Worm (Caenorhabditis elegans) whole organism, early embryonic: ENCODE measurements around the gene cul-6.

Experiments
- B0310.2 ChIP-seq: sonication (generic microtip); optimal IDR thresholded peaks from 2 replicates; lab custom pipeline; 2016; ENCODE audit warnings: mild to moderate bottlenecking, missing genetic modification characterization, missing compliant biosample characterization
- F13C5.2 ChIP-seq: sonication (generic microtip); optimal IDR thresholded peaks from 2 replicates; lab custom pipeline; 2017; ENCODE audit warnings: mild to moderate bottlenecking, missing genetic modification characterization, inconsistent platforms, missing compliant biosample characterization
- aly-1 ChIP-seq: sonication (generic microtip); optimal IDR thresholded peaks from 2 replicates; lab custom pipeline; 2016; ENCODE audit warnings: missing genetic modification characterization, missing compliant biosample characterization
- ama-1 ChIP-seq: fragments of 150-350 bp; optimal IDR thresholded peaks from 2 replicates; lab custom pipeline; 2014
- ceh-13 ChIP-seq: fragments of 200-800 bp; sonication (Bioruptor generic); optimal IDR thresholded peaks from 2 replicates; lab custom pipeline; 2018; ENCODE audit warnings: mild to moderate bottlenecking, missing genetic modification characterization, missing compliant biosample characterization
- ceh-36 ChIP-seq: sonication (generic microtip); optimal IDR thresholded peaks from 2 replicates; lab custom pipeline; 2016; ENCODE audit warnings: missing genetic modification characterization, inconsistent platforms, missing compliant biosample characterization
- ets-7 ChIP-seq: sonication (generic microtip); optimal IDR thresholded peaks from 2 replicates; lab custom pipeline; 2016; ENCODE audit warnings: missing genotype, missing genetic modification characterization, missing compliant biosample characterization
- flt-1 ChIP-seq: fragments of 200-800 bp; sonication (Bioruptor generic); IDR thresholded peaks from 2 replicates; pipeline ENCODE4 v1.3.6; 2022; ENCODE audit warnings: missing genetic modification characterization, missing compliant biosample characterization
- hmbx-1 ChIP-seq: sonication (generic microtip); optimal IDR thresholded peaks from 2 replicates; lab custom pipeline; 2016; ENCODE audit warnings: mild to moderate bottlenecking, missing genetic modification characterization, missing compliant biosample characterization
- hmg-4 ChIP-seq: fragments of 200-800 bp; sonication (Bioruptor generic); optimal IDR thresholded peaks from 2 replicates; lab custom pipeline; 2018; ENCODE audit warnings: mild to moderate bottlenecking, missing genetic modification characterization, missing compliant biosample characterization
- hnd-1 ChIP-seq: sonication (generic microtip); optimal IDR thresholded peaks from 2 replicates; lab custom pipeline; 2016; ENCODE audit warnings: missing genetic modification characterization, missing compliant biosample characterization
- pes-1 ChIP-seq: fragments of 200-800 bp; sonication (Bioruptor generic); IDR thresholded peaks from 2 replicates; pipeline ENCODE4 v1.3.6; 2022; ENCODE audit warnings: missing genetic modification reagents, missing genetic modification characterization, missing compliant biosample characterization
- scrt-1 ChIP-seq: fragments of 200-800 bp; sonication (Bioruptor generic); IDR thresholded peaks from 2 replicates; pipeline ENCODE4 v1.3.6; 2022; ENCODE audit warnings: missing genetic modification characterization, missing compliant biosample characterization
- sea-1 ChIP-seq: fragments of 200-800 bp; sonication (Bioruptor generic); conservative IDR thresholded peaks from 2 replicates; pipeline ENCODE4 v1.3.6; 2022; ENCODE audit warnings: missing genetic modification characterization, missing compliant biosample characterization
- tbx-11 ChIP-seq: fragments of 200-800 bp; sonication (Bioruptor generic); IDR thresholded peaks from 2 replicates; pipeline ENCODE4 v1.3.6; 2022; ENCODE audit warnings: missing genetic modification characterization, missing compliant biosample characterization
- tbx-37 ChIP-seq: fragments of 200-800 bp; sonication (Bioruptor generic); conservative IDR thresholded peaks from 2 replicates; pipeline ENCODE4 v1.3.6; 2022; ENCODE audit warnings: missing genetic modification reagents, missing genetic modification characterization, missing compliant biosample characterization
- tra-4 ChIP-seq: sonication (generic microtip); optimal IDR thresholded peaks from 2 replicates; lab custom pipeline; 2017; ENCODE audit warnings: missing genetic modification characterization, missing compliant biosample characterization

cul-6 gene

DNA sequence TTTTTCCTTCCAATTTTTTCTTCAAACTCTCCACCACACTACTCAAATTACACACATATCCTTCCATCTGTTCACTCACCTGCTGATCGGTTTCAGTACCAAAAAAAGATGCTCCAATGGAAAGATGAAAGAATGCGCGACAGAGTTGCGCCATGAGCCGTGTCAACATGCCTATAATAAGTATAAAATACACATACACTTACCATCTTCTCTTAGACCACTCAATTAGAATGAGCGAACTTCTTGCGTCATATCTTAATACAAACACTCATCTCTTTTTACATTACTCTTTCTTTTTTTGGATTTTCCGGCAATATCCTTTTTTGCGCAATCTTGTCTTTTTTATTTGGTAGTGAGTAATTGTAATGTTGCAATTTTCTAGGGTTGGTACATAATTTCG, 52.6 kb downstream of the cul-6 start:
- no peak for TF ChIP-seq ceh-13
- no peak for TF ChIP-seq aly-1
- no peak for TF ChIP-seq ceh-36 (tag; lab: Kevin White, UChicago)
- TF ChIP-seq tbx-37 (GFP tag; lab: Robert Waterston, UW) = no peak
- TF ChIP-seq sea-1 = no peak
- no peak for TF ChIP-seq ets-7 (tag; lab: Kevin White, UChicago)
- TF ChIP-seq B0310.2 = no peak
- TF ChIP-seq tbx-11 = no peak
- TF ChIP-seq ama-1 (lab: Kevin White, UChicago) = no peak
- no peak for TF ChIP-seq tra-4
- TF ChIP-seq pes-1 = no peak
- no peak for TF ChIP-seq F13C5.2 (tag; lab: Kevin White, UChicago)
- no peak for TF ChIP-seq hmbx-1 (tag; lab: Kevin White, UChicago)
- no peak for TF ChIP-seq hnd-1
- no peak for TF ChIP-seq flt-1 (GFP tag; lab: Robert Waterston, UW)
- no peak for TF ChIP-seq scrt-1 (GFP tag; lab: Robert Waterston, UW)
- TF ChIP-seq hmg-4 (GFP tag; lab: Kevin White, UChicago) = no peak
